Worm (Caenorhabditis elegans): ENCODE data around the gene C50E3.7.

Gene C50E3.7

ce11 chrV:7580378-7580777 lies 17.8 kb downstream of the C50E3.7 start, which contains the start of gene ets-6:
ets-6 (minus strand) TSS chrV:7580546.
- TF ChIP-seq jun-1 (tag; optimal IDR thresholded peaks at IDR 0.05) (peak; percentile 49), unc-130 (tag; optimal IDR thresholded peaks at IDR 0.05) (no peak), C04F5.9 (tag; optimal IDR thresholded peaks at IDR 0.05) (no peak), nhr-90 (tag; optimal IDR thresholded peaks at IDR 0.05; ENCODE audit: poor library complexity) (peak; percentile 46), mab-9 (GFP tag; IDR thresholded peaks at IDR 0.05) (no peak), ceh-88 (GFP tag; IDR thresholded peaks at IDR 0.05) (no peak), fkh-8 (tag; optimal IDR thresholded peaks at IDR 0.05) (no peak), elt-2 (tag; optimal IDR thresholded peaks at IDR 0.05) (no peak), lin-13 (GFP tag; optimal IDR thresholded peaks at IDR 0.05) (no peak), snu-23 (GFP tag; optimal IDR thresholded peaks at IDR 0.05) (peak; percentile 74), rnt-1 (tag; optimal IDR thresholded peaks at IDR 0.05) (peak; percentile 54), C34B4.2 (tag; optimal IDR thresholded peaks at IDR 0.05) (no peak), fkh-4 (tag; optimal IDR thresholded peaks at IDR 0.05; ENCODE audit: borderline replicate concordance) (no peak), nhr-12 (tag; optimal IDR thresholded peaks at IDR 0.05) (no peak), nhr-47 (tag; optimal IDR thresholded peaks at IDR 0.05) (peak; percentile 70), ceh-63 (GFP tag; optimal IDR thresholded peaks at IDR 0.05) (no peak), sox-4 (tag; optimal IDR thresholded peaks at IDR 0.05) (no peak), nhr-77 (tag; optimal IDR thresholded peaks at IDR 0.05) (peak; percentile 60), lin-14 (GFP tag; optimal IDR thresholded peaks at IDR 0.05) (no peak), mep-1 (tag; optimal IDR thresholded peaks at IDR 0.05) (peak; percentile 72), nhr-19 (GFP tag; conservative IDR thresholded peaks at IDR 0.05) (peak; percentile 54), efl-1 (optimal IDR thresholded peaks at IDR 0.05) (peak; percentile 75 to 77), efl-1 (GFP tag; optimal IDR thresholded peaks at IDR 0.05 in 1 of 2) (peak; percentile 67 to 96), hlh-4 (tag; optimal IDR thresholded peaks at IDR 0.05) (no peak), F16B12.6 (tag; optimal IDR thresholded peaks at IDR 0.05) (no peak), ces-1 (GFP tag; optimal IDR thresholded peaks at IDR 0.05) (no peak), lsy-2 (tag; optimal IDR thresholded peaks at IDR 0.05) (peak; percentile 66 to 77), pqm-1 (tag; optimal IDR thresholded peaks at IDR 0.05) (no peak), snpc-4 (tag; optimal IDR thresholded peaks at IDR 0.05) (peak; percentile 21), ceh-8 (GFP tag; optimal IDR thresholded peaks at IDR 0.05) (no peak), aha-1 (tag; optimal IDR thresholded peaks at IDR 0.05) (no peak), dpl-1 (GFP tag; optimal IDR thresholded peaks at IDR 0.05) (peak; percentile 39 to 65 (median 58)), ceh-82 (tag; optimal IDR thresholded peaks at IDR 0.05) (peak in 2 of 3 experiments; percentile 26 to 27), nhr-85 (tag) (peak; percentile 82), nhr-28 (tag; optimal IDR thresholded peaks at IDR 0.05) (no peak), grh-1 (GFP tag; IDR thresholded peaks at IDR 0.05) (no peak), lin-35 (GFP tag; optimal IDR thresholded peaks at IDR 0.05) (peak; percentile 58 to 79), isw-1 (GFP tag; IDR thresholded peaks at IDR 0.05) (no peak), Y116A8C.19 (tag; optimal IDR thresholded peaks at IDR 0.05; ENCODE audit: borderline replicate concordance) (no peak), sup-37 (GFP tag; optimal IDR thresholded peaks at IDR 0.05) (no peak), xbp-1 (tag; optimal IDR thresholded peaks at IDR 0.05) (peak; percentile 55), unc-30 (tag; optimal IDR thresholded peaks at IDR 0.05) (no peak), pag-3 (tag; optimal IDR thresholded peaks at IDR 0.05; ENCODE audit: borderline replicate concordance, insufficient read depth) (no peak), nhr-71 (tag; optimal IDR thresholded peaks at IDR 0.05) (peak; percentile 76), lin-39 (tag; optimal IDR thresholded peaks at IDR 0.05) (peak; percentile 25), irx-1 (tag; optimal IDR thresholded peaks at IDR 0.05) (no peak), ztf-11 (tag; optimal IDR thresholded peaks at IDR 0.05) (no peak), nhr-20 (tag; optimal IDR thresholded peaks at IDR 0.05) (peak; percentile 65), mef-2 (tag; optimal IDR thresholded peaks at IDR 0.05) (no peak), ztf-4 (tag; optimal IDR thresholded peaks at IDR 0.05) (no peak), nhr-84 (tag; optimal IDR thresholded peaks at IDR 0.05) (no peak), lin-15B (tag; optimal IDR thresholded peaks at IDR 0.05) (peak; percentile 2), unc-86 (tag; optimal IDR thresholded peaks at IDR 0.05) (peak; percentile 43), C16A3.4 (tag; optimal IDR thresholded peaks at IDR 0.05) (peak; percentile 27)
